Worm (Caenorhabditis elegans): ENCODE data around the gene dhs-15.

The dhs-15 gene

ce11 chrV:2769754-2770153 lies at the start of gene dhs-15:
Gene dhs-15 (minus strand): TSS chrV:2769854.
- TF ChIP-seq mep-1 (tag; optimal IDR thresholded peaks at IDR 0.05) (no peak), ceh-20 (GFP tag; IDR thresholded peaks at IDR 0.05) (no peak), ces-1 (GFP tag; optimal IDR thresholded peaks at IDR 0.05) (no peak), sdz-12 (GFP tag; optimal IDR thresholded peaks at IDR 0.05) (no peak), F37D6.2 (tag; optimal IDR thresholded peaks at IDR 0.05) (no peak), madf-9 (GFP tag; conservative IDR thresholded peaks at IDR 0.05) (no peak), daf-8 (GFP tag; IDR thresholded peaks at IDR 0.05) (no peak), nhr-48 (tag; optimal IDR thresholded peaks at IDR 0.05) (no peak), spr-3 (GFP tag; optimal IDR thresholded peaks at IDR 0.05) (no peak), snpc-4 (tag; optimal IDR thresholded peaks at IDR 0.05) (no peak), zfp-2 (tag; optimal IDR thresholded peaks at IDR 0.05) (no peak), zag-1 (tag; optimal IDR thresholded peaks at IDR 0.05) (no peak), lsy-2 (tag; optimal IDR thresholded peaks at IDR 0.05) (no peak), ama-1 (optimal IDR thresholded peaks at IDR 0.05) (no peak), mdt-29 (GFP tag; IDR thresholded peaks at IDR 0.05) (no peak), dmd-8 (GFP tag; IDR thresholded peaks at IDR 0.05) (no peak), nhr-41 (GFP tag; IDR thresholded peaks at IDR 0.05) (no peak), unc-130 (GFP tag; optimal IDR thresholded peaks at IDR 0.05) (no peak)

ce11 chrV:2818117-2818516 lies 48.5 kb upstream of the dhs-15 start, which contains the start of gene srt-34:
Gene srt-34 (minus strand): TSS chrV:2818217.
- TF ChIP-seq attf-4 (tag; optimal IDR thresholded peaks at IDR 0.05) (no peak), dmd-6 (GFP tag; IDR thresholded peaks at IDR 0.05) (no peak), set-16 (GFP tag; IDR thresholded peaks at IDR 0.05) (no peak), mxl-3 (GFP tag; optimal IDR thresholded peaks at IDR 0.05) (no peak), nhr-102 (tag; optimal IDR thresholded peaks at IDR 0.05) (no peak), nhr-28 (tag; optimal IDR thresholded peaks at IDR 0.05) (no peak), madf-5 (GFP tag; IDR thresholded peaks at IDR 0.05) (no peak), lir-3 (tag; optimal IDR thresholded peaks at IDR 0.05) (no peak), nhr-11 (tag; optimal IDR thresholded peaks at IDR 0.05) (no peak)

- no peak for TF ChIP-seq nhr-111 (GFP tag; optimal IDR thresholded peaks at IDR 0.05)
- no peak for TF ChIP-seq set-16 (GFP tag; IDR thresholded peaks at IDR 0.05)
- no peak for TF ChIP-seq pha-4 (GFP tag; IDR thresholded peaks at IDR 0.05)
- no peak for TF ChIP-seq pha-4 (tag; optimal IDR thresholded peaks at IDR 0.05)
- TF ChIP-seq ztf-7 (tag; optimal IDR thresholded peaks at IDR 0.05) = no peak
- TF ChIP-seq arid-1 (GFP tag; conservative IDR thresholded peaks at IDR 0.05) = no peak
- TF ChIP-seq duxl-1 (tag; optimal IDR thresholded peaks at IDR 0.05; ENCODE audit: poor library complexity) = no peak
- TF ChIP-seq daf-19 (GFP tag; conservative IDR thresholded peaks at IDR 0.05) = no peak
- no peak for TF ChIP-seq attf-4 (tag; optimal IDR thresholded peaks at IDR 0.05)
- TF ChIP-seq tag-97 (GFP tag; IDR thresholded peaks at IDR 0.05) = no peak
- no peak for TF ChIP-seq mxl-3 (GFP tag; optimal IDR thresholded peaks at IDR 0.05)
- TF ChIP-seq gei-8 (GFP tag; optimal IDR thresholded peaks at IDR 0.05) = no peak
Measured at ce11 chrV:2815956-2816355, 46.3 kb upstream of the dhs-15 start, which contains the start of gene F54E2.5. Gene F54E2.5 (minus strand): TSS chrV:2816056.

ce11 chrV:2813856-2814255 lies 44.2 kb upstream of the dhs-15 start, which contains the start of gene F54E2.9:
Gene F54E2.9 (minus strand): TSS chrV:2813987.
- TF ChIP-seq madf-5 (GFP tag; IDR thresholded peaks at IDR 0.05) (no peak), dve-1 (tag; optimal IDR thresholded peaks at IDR 0.05; ENCODE audit: insufficient read depth) (no peak), php-3 (GFP tag; IDR thresholded peaks at IDR 0.05) (no peak), Y75B8A.6 (GFP tag; IDR thresholded peaks at IDR 0.05) (no peak), Y48G9A.11 (GFP tag; IDR thresholded peaks at IDR 0.05) (no peak), nhr-6 (tag; optimal IDR thresholded peaks at IDR 0.05) (no peak), spr-3 (GFP tag; optimal IDR thresholded peaks at IDR 0.05) (no peak), D1046.2 (GFP tag; IDR thresholded peaks at IDR 0.05) (no peak), unc-39 (tag; optimal IDR thresholded peaks at IDR 0.05) (no peak), zfp-3 (GFP tag; conservative IDR thresholded peaks at IDR 0.05) (no peak)
